Fruit fly (Drosophila melanogaster) whole organism, pupa: ENCODE measurements around the gene Mhc.

ENCODE experiments used
- CG10348 ChIP-seq: fragments of 200-800 bp; sonication (Bioruptor generic); IDR thresholded peaks from 2 replicates; pipeline ENCODE4 v1.3.6; 2022; ENCODE audit warnings: missing biosample characterization, missing genetic modification characterization
- CG12605 ChIP-seq: fragments of 200-800 bp; sonication (Bioruptor generic); IDR thresholded peaks from 2 replicates; pipeline ENCODE4 v1.3.6; 2022; ENCODE audit warnings: missing biosample characterization, missing genetic modification characterization
- CG13204 ChIP-seq: fragments of 200-800 bp; sonication (Bioruptor generic); optimal IDR thresholded peaks from 2 replicates; lab custom pipeline; 2018; ENCODE audit warnings: missing biosample characterization, mild to moderate bottlenecking, missing genetic modification characterization, moderate library complexity
- CG14655 ChIP-seq: fragments of 200-800 bp; sonication (Bioruptor generic); optimal IDR thresholded peaks from 3 replicates; lab custom pipeline; 2017; ENCODE audit warnings: mild to moderate bottlenecking, missing biosample characterization, missing genetic modification reagents, missing genetic modification characterization
- CG15710 ChIP-seq: fragments of 200-800 bp; sonication (Bioruptor generic); optimal IDR thresholded peaks from 2 replicates; lab custom pipeline; 2018; ENCODE audit warnings: missing biosample characterization, mild to moderate bottlenecking, missing genetic modification characterization, moderate library complexity
- CG17806 ChIP-seq: fragments of 200-800 bp; sonication (Bioruptor generic); optimal IDR thresholded peaks from 2 replicates; lab custom pipeline; 2018; ENCODE audit warnings: missing biosample characterization, mild to moderate bottlenecking, missing genetic modification characterization, moderate library complexity
- CG32121 ChIP-seq: fragments of 200-800 bp; sonication (Bioruptor generic); IDR thresholded peaks from 2 replicates; pipeline ENCODE4 v1.3.6; 2022; ENCODE audit warnings: missing biosample characterization, missing genetic modification characterization
- CG34367 ChIP-seq: fragments of 200-800 bp; sonication (Bioruptor generic); optimal IDR thresholded peaks from 2 replicates; lab custom pipeline; 2018; ENCODE audit warnings: missing biosample characterization, mild to moderate bottlenecking, missing genetic modification characterization
- CG4496 ChIP-seq: fragments of 200-800 bp; sonication (Bioruptor generic); IDR thresholded peaks from 3 replicates; pipeline ENCODE4 v1.3.6; 2022; ENCODE audit warnings: missing biosample characterization, missing genetic modification characterization
- CG8159 ChIP-seq: fragments of 200-800 bp; sonication (Bioruptor generic); optimal IDR thresholded peaks from 3 replicates; lab custom pipeline; 2018; ENCODE audit warnings: missing biosample characterization, mild to moderate bottlenecking, missing genetic modification characterization, moderate library complexity
- CG8301 ChIP-seq: fragments of 200-800 bp; sonication (Bioruptor generic); optimal IDR thresholded peaks from 2 replicates; lab custom pipeline; 2018; ENCODE audit warnings: missing biosample characterization, mild to moderate bottlenecking, missing genetic modification characterization
- CG9948 ChIP-seq: fragments of 200-800 bp; sonication (Bioruptor generic); optimal IDR thresholded peaks from 2 replicates; lab custom pipeline; 2018; ENCODE audit warnings: missing biosample characterization, mild to moderate bottlenecking, missing genetic modification characterization, moderate library complexity
- D1 ChIP-seq: fragments of 200-800 bp; sonication (Bioruptor generic); optimal IDR thresholded peaks from 2 replicates; lab custom pipeline; 2018; ENCODE audit warnings: missing biosample characterization, mild to moderate bottlenecking, missing genetic modification characterization, moderate library complexity
- EcR ChIP-seq: fragments of 200-800 bp; sonication (Bioruptor generic); optimal IDR thresholded peaks from 3 replicates; lab custom pipeline; 2019; ENCODE audit warnings: missing biosample characterization, missing genetic modification characterization, mild to moderate bottlenecking, moderate library complexity, missing genetic modification reagents
- Ets98B ChIP-seq: fragments of 200-800 bp; sonication (Bioruptor generic); IDR thresholded peaks from 2 replicates; pipeline ENCODE4 v1.3.6; 2022; ENCODE audit warnings: missing biosample characterization, missing genetic modification characterization
- Pif1A ChIP-seq: fragments of 200-800 bp; sonication (Bioruptor generic); optimal IDR thresholded peaks from 3 replicates; lab custom pipeline; 2016; ENCODE audit warnings: missing biosample characterization, missing genetic modification characterization
- Pif1B ChIP-seq: fragments of 200-800 bp; sonication (Bioruptor generic); optimal IDR thresholded peaks from 3 replicates; lab custom pipeline; 2016; ENCODE audit warnings: missing biosample characterization, missing genetic modification characterization
- Snoo ChIP-seq: fragments of 200-800 bp; sonication (Bioruptor generic); optimal IDR thresholded peaks from 3 replicates; lab custom pipeline; 2017; ENCODE audit warnings: missing biosample characterization, mild to moderate bottlenecking, missing genetic modification characterization, inconsistent platforms
- fd96Ca ChIP-seq: fragments of 200-800 bp; sonication (Bioruptor generic); IDR thresholded peaks from 3 replicates; pipeline ENCODE4 v1.3.6; 2022; ENCODE audit warnings: missing biosample characterization, missing genetic modification characterization
- gl ChIP-seq: fragments of 200-800 bp; sonication (Bioruptor generic); optimal IDR thresholded peaks from 2 replicates; lab custom pipeline; 2018; ENCODE audit warnings: missing biosample characterization, mild to moderate bottlenecking, missing genetic modification characterization
- rn ChIP-seq: fragments of 200-800 bp; sonication (Bioruptor generic); IDR thresholded peaks from 2 replicates; pipeline ENCODE4 v1.3.6; 2022; ENCODE audit warnings: missing biosample characterization, missing genetic modification characterization

The Mhc gene

dm6 chr2L:16788885-16789284 lies 22.5 kb downstream of the Mhc start:
- TF ChIP-seq CG13204 (GFP tag; lab: Kevin White, UChicago) (no peak), CG12605 (GFP tag; lab: Robert Waterston, UW) (no peak), CG9948 (tag; lab: Kevin White, UChicago) (no peak), CG34367 (tag; lab: Kevin White, UChicago) (no peak), gl (tag; lab: Kevin White, UChicago) (no peak), CG8159 (no peak), CG10348 (no peak), CG32121 (no peak), CG8301 (tag; lab: Kevin White, UChicago) (no peak), Snoo (tag; lab: Kevin White, UChicago) (no peak), Pif1B (GFP tag; lab: Kevin White, UChicago) (no peak), CG15710 (tag; lab: Kevin White, UChicago) (no peak), fd96Ca (GFP tag; lab: Robert Waterston, UW) (no peak), Ets98B (GFP tag; lab: Robert Waterston, UW) (no peak), CG14655 (GFP tag; lab: Kevin White, UChicago) (no peak), EcR (no peak), rn (GFP tag; lab: Robert Waterston, UW) (no peak), Pif1A (GFP tag; lab: Kevin White, UChicago) (no peak)
- TF ChIP-seq, all 21 proteins: peak for 0

- no peak for TF ChIP-seq CG9948 (tag; lab: Kevin White, UChicago)
- no peak for TF ChIP-seq CG15710 (tag; lab: Kevin White, UChicago)
- TF ChIP-seq CG34367 (tag; lab: Kevin White, UChicago): no peak
- TF ChIP-seq CG10348: no peak
These were observed 23.5 kb downstream of the Mhc start for dm6 chr2L:16789880-16790279.

dm6 chr2L:16790671-16791270 lies 24.4 kb downstream of the Mhc start, which contains the start of gene Cyt-b5-r:
Gene Cyt-b5-r, minus strand, starts transcription at chr2L:16790721.
- TF ChIP-seq CG32121: no peak
- TF ChIP-seq CG14655 (GFP tag; lab: Kevin White, UChicago): no peak
- TF ChIP-seq CG12605 (GFP tag; lab: Robert Waterston, UW): no peak
- no peak for TF ChIP-seq CG4496
- no peak for TF ChIP-seq fd96Ca (GFP tag; lab: Robert Waterston, UW)
- no peak for TF ChIP-seq CG8301 (tag; lab: Kevin White, UChicago)
- TF ChIP-seq Pif1B (GFP tag; lab: Kevin White, UChicago): no peak
- TF ChIP-seq rn (GFP tag; lab: Robert Waterston, UW): no peak
- no peak for TF ChIP-seq Pif1A (GFP tag; lab: Kevin White, UChicago)
- no peak for TF ChIP-seq CG17806 (tag; lab: Kevin White, UChicago)
- no peak for TF ChIP-seq CG10348
- no peak for TF ChIP-seq CG15710 (tag; lab: Kevin White, UChicago)
- TF ChIP-seq CG34367 (tag; lab: Kevin White, UChicago): no peak
- TF ChIP-seq gl (tag; lab: Kevin White, UChicago): no peak
- no peak for TF ChIP-seq CG13204 (GFP tag; lab: Kevin White, UChicago)

dm6 chr2L:16791345-16791744 lies 25.0 kb downstream of the Mhc start, which contains the start of gene CG17928:
Gene CG17928, plus strand, starts transcription at chr2L:16791568.
- TF ChIP-seq CG4496: peak; percentile 63; the same call in 2 of the 3 replicates
- TF ChIP-seq CG9948 (tag; lab: Kevin White, UChicago): no peak
- TF ChIP-seq CG8301 (tag; lab: Kevin White, UChicago): no peak
- TF ChIP-seq CG13204 (GFP tag; lab: Kevin White, UChicago): no peak
- no peak for TF ChIP-seq Pif1A (GFP tag; lab: Kevin White, UChicago)
- TF ChIP-seq, all 21 proteins: peak for 1

dm6 chr2L:16793970-16794369 lies 27.6 kb downstream of the Mhc start, which contains the start of gene Ugt37C2:
Gene Ugt37C2, plus strand, starts transcription at chr2L:16794211.
- TF ChIP-seq rn (GFP tag; lab: Robert Waterston, UW) (no peak), CG4496 (no peak), CG14655 (GFP tag; lab: Kevin White, UChicago) (no peak), CG9948 (tag; lab: Kevin White, UChicago) (no peak), Pif1A (GFP tag; lab: Kevin White, UChicago) (no peak), Ets98B (GFP tag; lab: Robert Waterston, UW) (no peak), CG17806 (tag; lab: Kevin White, UChicago) (no peak), Snoo (tag; lab: Kevin White, UChicago) (no peak), gl (tag; lab: Kevin White, UChicago) (no peak), Pif1B (GFP tag; lab: Kevin White, UChicago) (no peak), EcR (no peak), CG34367 (tag; lab: Kevin White, UChicago) (no peak), fd96Ca (GFP tag; lab: Robert Waterston, UW) (no peak), D1 (tag; lab: Kevin White, UChicago) (no peak), CG8159 (no peak), CG32121 (no peak), CG8301 (tag; lab: Kevin White, UChicago) (no peak), CG10348 (no peak)
- TF ChIP-seq, all 21 proteins: peak for 0

- TF ChIP-seq Ets98B (GFP tag; lab: Robert Waterston, UW): no peak
- TF ChIP-seq CG32121: no peak
- TF ChIP-seq CG17806 (tag; lab: Kevin White, UChicago): no peak
- no peak for TF ChIP-seq CG13204 (GFP tag; lab: Kevin White, UChicago)
- TF ChIP-seq Snoo (tag; lab: Kevin White, UChicago): no peak
- no peak for TF ChIP-seq CG4496
- TF ChIP-seq D1 (tag; lab: Kevin White, UChicago): no peak
- no peak for TF ChIP-seq Pif1B (GFP tag; lab: Kevin White, UChicago)
- no peak for TF ChIP-seq CG10348
These were observed 29.8 kb downstream of the Mhc start, which contains the start of gene Ugt37E1 for dm6 chr2L:16796104-16796645. Gene Ugt37E1, plus strand, starts transcription at chr2L:16796595.
